Worm (Caenorhabditis elegans): ENCODE data around the gene C16D2.1.

Gene C16D2.1

DNA sequence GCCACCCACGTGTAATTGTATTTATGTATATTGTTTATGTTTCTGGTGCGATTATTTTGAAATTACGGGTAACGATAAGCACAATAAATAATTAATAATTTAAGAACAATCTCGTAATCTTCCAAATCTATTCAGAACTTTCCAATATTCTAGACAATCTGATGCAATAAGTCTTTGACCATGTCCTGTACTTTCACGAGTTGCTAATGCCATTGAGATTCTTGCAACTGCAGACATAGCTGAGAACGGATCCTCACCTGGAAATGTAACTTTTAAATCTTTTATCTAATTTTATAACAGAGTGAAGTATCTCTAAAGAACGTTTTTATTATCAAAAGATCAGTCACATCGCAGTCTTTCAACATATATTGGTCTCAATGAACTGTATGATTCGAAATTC, 31.9 kb downstream of the C16D2.1 start:
- no peak for TF ChIP-seq isw-1 (GFP tag; IDR thresholded peaks at IDR 0.05)
- no peak for TF ChIP-seq nhr-71 (tag; optimal IDR thresholded peaks at IDR 0.05)
- no peak for TF ChIP-seq lin-14 (GFP tag; optimal IDR thresholded peaks at IDR 0.05)
- TF ChIP-seq unc-130 (tag; optimal IDR thresholded peaks at IDR 0.05), result no peak
- TF ChIP-seq efl-1 (optimal IDR thresholded peaks at IDR 0.05), result no peak
- TF ChIP-seq efl-1 (GFP tag; optimal IDR thresholded peaks at IDR 0.05 in 1 of 2), result no peak
- TF ChIP-seq ceh-90 (tag; optimal IDR thresholded peaks at IDR 0.05), result no peak
- TF ChIP-seq ceh-8 (GFP tag; optimal IDR thresholded peaks at IDR 0.05), result no peak
- no peak for TF ChIP-seq elt-3 (tag; optimal IDR thresholded peaks at IDR 0.05)
- no peak for TF ChIP-seq mab-9 (GFP tag; IDR thresholded peaks at IDR 0.05)
- no peak for TF ChIP-seq dpl-1 (GFP tag; optimal IDR thresholded peaks at IDR 0.05)
- no peak for TF ChIP-seq nhr-11 (tag; optimal IDR thresholded peaks at IDR 0.05)
- no peak for TF ChIP-seq nhr-19 (GFP tag; conservative IDR thresholded peaks at IDR 0.05)
- no peak for TF ChIP-seq lsy-2 (tag; optimal IDR thresholded peaks at IDR 0.05)
- TF ChIP-seq nhr-90 (tag; optimal IDR thresholded peaks at IDR 0.05; ENCODE audit: poor library complexity), result no peak
- TF ChIP-seq lin-15B (tag; optimal IDR thresholded peaks at IDR 0.05), result no peak
- TF ChIP-seq zip-4 (GFP tag; optimal IDR thresholded peaks at IDR 0.05), result no peak
- no peak for TF ChIP-seq snpc-4 (tag; optimal IDR thresholded peaks at IDR 0.05)

DNA sequence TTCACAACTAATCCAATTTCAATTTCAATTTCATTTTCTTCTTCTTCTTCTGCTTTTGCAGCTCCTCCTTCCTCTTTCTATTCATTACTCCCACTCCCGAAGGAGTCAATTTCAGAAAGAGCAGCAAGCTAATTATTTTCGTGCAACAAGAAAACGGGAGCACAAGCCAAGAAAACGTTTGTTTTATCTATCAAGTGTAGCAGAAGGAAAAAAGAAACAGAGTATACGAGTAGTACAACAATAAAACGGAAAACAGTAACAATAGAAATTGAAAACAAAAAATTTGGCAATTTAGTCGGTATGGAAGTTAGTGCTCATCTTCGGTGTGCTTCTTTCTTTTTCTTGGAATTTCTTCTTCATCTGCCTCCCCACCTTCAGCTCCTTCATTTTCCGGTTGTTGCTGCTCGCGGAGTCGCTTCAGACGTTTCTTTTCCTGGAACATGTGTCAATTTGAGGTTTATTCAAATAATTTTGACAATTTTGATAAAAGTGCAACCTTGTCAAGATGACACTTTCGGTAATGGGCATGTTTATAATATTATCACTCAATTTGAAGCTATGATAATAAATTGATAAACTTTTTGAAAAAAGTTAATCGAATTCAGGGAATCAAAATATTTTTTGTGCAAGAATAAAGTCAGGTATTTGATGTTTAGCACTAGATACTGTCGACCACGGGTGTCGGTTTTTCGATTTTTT, 34.4 kb downstream of the C16D2.1 start, which contains the start of gene W07A12.8:
Gene W07A12.8 (minus strand): TSS at position 51 of the 699 bp plus-strand sequence.
- TF ChIP-seq nhr-20 (tag; optimal IDR thresholded peaks at IDR 0.05) (no peak), pag-3 (tag; optimal IDR thresholded peaks at IDR 0.05; ENCODE audit: borderline replicate concordance, insufficient read depth) (no peak), egl-13 (tag; optimal IDR thresholded peaks at IDR 0.05) (no peak)

DNA sequence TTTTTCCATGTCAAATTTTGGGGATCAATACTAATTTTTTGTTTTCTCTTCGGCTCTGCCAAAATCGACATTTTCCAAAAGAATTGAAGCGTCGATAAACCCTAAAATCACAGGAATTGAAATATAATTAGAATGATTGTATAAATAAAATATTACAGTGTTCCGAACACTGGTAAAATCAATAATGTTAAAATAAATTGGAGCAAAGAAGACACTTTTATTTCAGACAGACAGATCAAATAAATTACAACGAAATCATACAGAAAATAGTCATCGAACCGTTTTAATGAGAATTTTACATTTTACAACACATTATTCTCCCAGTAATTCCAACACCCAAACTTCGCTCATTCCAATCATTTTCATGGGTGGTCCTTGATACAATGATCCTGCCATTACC, 36.3 kb downstream of the C16D2.1 start, which contains the start of gene T23G7.3:
Gene T23G7.3 (minus strand): TSS at position 101 of the 400 bp plus-strand sequence.
- TF ChIP-seq sup-37 (GFP tag; optimal IDR thresholded peaks at IDR 0.05), result no peak
- TF ChIP-seq mef-2 (tag; optimal IDR thresholded peaks at IDR 0.05), result no peak
- no peak for TF ChIP-seq xbp-1 (tag; optimal IDR thresholded peaks at IDR 0.05)

DNA sequence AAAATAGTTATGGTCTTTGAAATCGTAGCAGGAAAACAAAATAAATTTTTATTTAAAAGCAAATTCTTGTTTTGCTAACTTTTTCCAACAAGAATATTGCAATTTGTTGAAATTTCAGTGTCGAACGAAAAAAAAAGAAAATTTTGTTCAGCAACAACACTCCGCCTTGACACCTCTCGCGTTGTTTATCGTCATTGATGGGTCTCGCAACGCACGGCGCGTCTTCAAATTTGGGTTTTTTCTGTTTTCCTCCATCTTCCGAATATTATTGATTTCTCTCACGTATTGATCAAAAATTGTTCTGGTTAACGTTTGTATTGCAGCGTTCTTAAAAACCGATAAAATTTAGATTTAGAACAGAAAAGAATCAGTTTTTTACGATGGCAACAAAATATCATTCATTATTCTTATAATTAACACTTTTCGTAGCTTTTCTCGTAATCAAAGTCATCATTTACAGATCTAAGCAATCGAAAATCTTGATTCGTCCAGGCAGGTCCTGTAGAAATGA, 38.0 kb downstream of the C16D2.1 start, which contains the start of gene dpl-1:
Gene dpl-1 (plus strand): TSS at position 461 of the 511 bp plus-strand sequence.
- TF ChIP-seq nhr-71 (tag; optimal IDR thresholded peaks at IDR 0.05) (peak; percentile 46), nhr-84 (tag; optimal IDR thresholded peaks at IDR 0.05) (no peak), swsn-7 (tag; optimal IDR thresholded peaks at IDR 0.05) (peak; percentile 25), grh-1 (GFP tag; IDR thresholded peaks at IDR 0.05) (no peak), zip-4 (GFP tag; optimal IDR thresholded peaks at IDR 0.05) (no peak), snpc-4 (tag; optimal IDR thresholded peaks at IDR 0.05) (no peak), fkh-4 (tag; optimal IDR thresholded peaks at IDR 0.05; ENCODE audit: borderline replicate concordance) (no peak), unc-98 (GFP tag; IDR thresholded peaks at IDR 0.05) (no peak), egl-13 (tag; optimal IDR thresholded peaks at IDR 0.05) (no peak), ztf-11 (tag; optimal IDR thresholded peaks at IDR 0.05) (no peak), nhr-11 (tag; optimal IDR thresholded peaks at IDR 0.05) (no peak), fkh-8 (tag; optimal IDR thresholded peaks at IDR 0.05) (no peak), sup-37 (GFP tag; optimal IDR thresholded peaks at IDR 0.05) (no peak), elt-3 (tag; optimal IDR thresholded peaks at IDR 0.05) (peak in 1 of 6 experiments; percentile 14), hlh-17 (GFP tag; optimal IDR thresholded peaks at IDR 0.05; ENCODE audit: borderline replicate concordance) (no peak), unc-130 (tag; optimal IDR thresholded peaks at IDR 0.05) (peak; percentile 40), rnt-1 (tag; optimal IDR thresholded peaks at IDR 0.05) (peak; percentile 5), ceh-63 (GFP tag; optimal IDR thresholded peaks at IDR 0.05) (no peak), nhr-12 (tag; optimal IDR thresholded peaks at IDR 0.05) (no peak), pqm-1 (tag; optimal IDR thresholded peaks at IDR 0.05) (no peak), unc-30 (tag; optimal IDR thresholded peaks at IDR 0.05) (no peak), pag-3 (tag; optimal IDR thresholded peaks at IDR 0.05; ENCODE audit: borderline replicate concordance, insufficient read depth) (no peak), tlp-1 (tag; optimal IDR thresholded peaks at IDR 0.05) (no peak), fkh-10 (GFP tag; optimal IDR thresholded peaks at IDR 0.05) (no peak), unc-86 (tag; optimal IDR thresholded peaks at IDR 0.05) (no peak), aly-2 (tag; optimal IDR thresholded peaks at IDR 0.05) (no peak), xbp-1 (tag; optimal IDR thresholded peaks at IDR 0.05) (peak; percentile 23), C34B4.2 (tag; optimal IDR thresholded peaks at IDR 0.05) (no peak), efl-1 (optimal IDR thresholded peaks at IDR 0.05) (peak; percentile 58 to 86), efl-1 (GFP tag; optimal IDR thresholded peaks at IDR 0.05 in 1 of 2) (peak; percentile 85 to 98), nhr-19 (GFP tag; conservative IDR thresholded peaks at IDR 0.05) (no peak), lin-15B (tag; optimal IDR thresholded peaks at IDR 0.05) (no peak), nhr-47 (tag; optimal IDR thresholded peaks at IDR 0.05) (peak; percentile 19)

All from whole organism, L1 larva.